Fruit fly (Drosophila melanogaster): ENCODE measurements around the gene Hsc70-2.

Gene Hsc70-2

DNA sequence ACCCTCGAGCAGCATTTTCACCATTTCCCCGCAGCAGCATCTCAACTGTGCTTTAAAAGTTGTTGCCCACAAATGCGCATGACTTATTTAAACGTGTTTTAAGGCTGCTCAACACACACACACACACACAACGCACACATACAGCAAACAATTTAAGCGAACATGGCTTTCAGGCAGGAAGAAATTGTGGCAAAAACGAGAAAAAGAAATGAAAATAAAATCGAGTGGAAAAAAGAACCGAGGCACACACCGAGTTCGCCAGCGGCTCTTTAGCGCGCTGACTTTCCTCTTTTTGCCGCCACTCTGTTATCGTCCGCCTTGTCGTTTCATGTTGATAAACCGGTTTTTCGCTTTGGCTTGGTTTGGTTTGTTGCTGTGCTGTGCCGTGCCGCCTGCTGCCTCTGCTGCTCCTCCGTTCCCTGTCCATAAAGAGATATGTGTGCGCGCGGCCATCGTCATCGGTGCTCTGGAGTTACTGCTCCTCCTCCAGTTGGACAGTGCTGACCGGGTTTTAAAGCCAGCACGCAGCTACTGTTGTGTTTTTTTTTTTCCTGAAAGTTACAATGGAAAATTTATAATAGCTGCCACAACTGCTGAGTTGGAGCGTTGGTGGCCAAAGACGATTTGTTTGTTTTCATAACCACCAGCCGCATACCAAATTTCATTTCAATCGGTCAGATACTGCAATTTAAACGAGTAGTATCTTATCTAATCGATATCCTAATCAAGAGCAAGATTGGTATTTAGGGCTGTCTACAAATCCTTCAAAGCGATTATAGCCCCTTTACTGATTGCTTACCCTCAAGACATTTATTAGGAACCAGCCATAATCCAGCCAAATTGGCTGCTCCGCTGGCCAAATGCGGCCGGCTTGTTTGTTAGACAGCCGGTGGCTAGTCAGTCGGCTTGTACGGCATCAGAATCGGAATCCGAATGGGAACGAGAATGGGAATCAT lies 28.5 kb upstream of the Hsc70-2 start (continued):
- TF ChIP-seq ap (GFP tag; IDR thresholded peaks at IDR 0.05) (no peak), kay (GFP tag; optimal IDR thresholded peaks at IDR 0.05) (no peak), CG1529 (GFP tag; optimal IDR thresholded peaks at IDR 0.05) (no peak), PHDP (tag; optimal IDR thresholded peaks at IDR 0.05) (peak; percentile 16), CG10565 (GFP tag; optimal IDR thresholded peaks at IDR 0.05) (no peak), CG14441 (GFP tag; IDR thresholded peaks at IDR 0.05) (no peak), hbn (GFP tag; IDR thresholded peaks at IDR 0.05; ENCODE audit: partially characterized antibody) (no peak), oc (tag; optimal IDR thresholded peaks at IDR 0.05) (no peak), Kr (GFP tag; optimal IDR thresholded peaks at IDR 0.05) (no peak), pum (GFP tag; optimal IDR thresholded peaks at IDR 0.05) (no peak), CG13624 (GFP tag; optimal IDR thresholded peaks at IDR 0.05) (no peak), Jarid2 (GFP tag; optimal IDR thresholded peaks at IDR 0.05) (no peak), Tbp (GFP tag; optimal IDR thresholded peaks at IDR 0.05) (peak; percentile 30), phol (tag; optimal IDR thresholded peaks at IDR 0.05) (no peak), sc (optimal IDR thresholded peaks at IDR 0.05) (no peak), sc (GFP tag; optimal IDR thresholded peaks at IDR 0.05) (no peak), HLHmδ (GFP tag; optimal IDR thresholded peaks at IDR 0.05) (no peak), trem (tag; optimal IDR thresholded peaks at IDR 0.05) (no peak), sens-2 (GFP tag; IDR thresholded peaks at IDR 0.05) (no peak), Hr39 (optimal IDR thresholded peaks at IDR 0.05) (no peak), Asciz (GFP tag; optimal IDR thresholded peaks at IDR 0.05) (no peak), CG13424 (tag; optimal IDR thresholded peaks at IDR 0.05) (no peak), toy (GFP tag; IDR thresholded peaks at IDR 0.05) (no peak), wek (GFP tag; optimal IDR thresholded peaks at IDR 0.05) (no peak), Blimp-1 (GFP tag; optimal IDR thresholded peaks at IDR 0.05) (no peak), ttk (GFP tag; IDR thresholded peaks at IDR 0.05) (no peak), CTCF (GFP tag; optimal IDR thresholded peaks at IDR 0.05) (no peak), shn (GFP tag; optimal IDR thresholded peaks at IDR 0.05) (peak; percentile 47), CG17361 (GFP tag; IDR thresholded peaks at IDR 0.05) (0 out of 3 replicates have a peak, but pooled peaks have one; percentile 12), CG13123 (GFP tag; optimal IDR thresholded peaks at IDR 0.05) (no peak), CG18476 (GFP tag; optimal IDR thresholded peaks at IDR 0.05) (no peak), salm (tag; optimal IDR thresholded peaks at IDR 0.05) (no peak), Bgb (GFP tag; IDR thresholded peaks at IDR 0.05; ENCODE audit: partially characterized antibody) (no peak), CG14014 (GFP tag; IDR thresholded peaks at IDR 0.05) (no peak), D19A (tag; optimal IDR thresholded peaks at IDR 0.05) (no peak), Bdp1 (GFP tag; optimal IDR thresholded peaks at IDR 0.05) (no peak), Lhr (GFP tag; optimal IDR thresholded peaks at IDR 0.05) (no peak), Drgx (GFP tag; IDR thresholded peaks at IDR 0.05) (no peak; the same call in 1 of the 2 replicates), usp (GFP tag; optimal IDR thresholded peaks at IDR 0.05) (no peak), CG6765 (GFP tag; optimal IDR thresholded peaks at IDR 0.05) (no peak), CG6683 (GFP tag; optimal IDR thresholded peaks at IDR 0.05) (no peak), sr (GFP tag; IDR thresholded peaks at IDR 0.05) (no peak), CG9932 (GFP tag; IDR thresholded peaks at IDR 0.05) (0 out of 2 replicates have a peak, but pooled peaks have one; percentile 3), CG7963 (GFP tag; IDR thresholded peaks at IDR 0.05; ENCODE audit: partially characterized antibody) (no peak), al (GFP tag; IDR thresholded peaks at IDR 0.05) (no peak), Eip74EF (GFP tag; optimal IDR thresholded peaks at IDR 0.05) (no peak), Hr3 (GFP tag; optimal IDR thresholded peaks at IDR 0.05) (no peak), CG10959 (GFP tag; IDR thresholded peaks at IDR 0.05) (no peak), Meics (GFP tag; optimal IDR thresholded peaks at IDR 0.05) (peak; percentile 5), cato (GFP tag; optimal IDR thresholded peaks at IDR 0.05; ENCODE audit: borderline replicate concordance) (no peak)

All from whole organism, embryonic.